Worm (Caenorhabditis elegans) whole organism, L2 larva: ENCODE data around the gene C06E7.88.

ENCODE experiments used
- R02D3.7 ChIP-seq: fragments of 150-350 bp; optimal IDR thresholded peaks from 2 replicates; lab custom pipeline; 2014; ENCODE audit warnings: missing biosample characterization, missing genetic modification characterization
- Y55F3AM.14 ChIP-seq: fragments of 200-800 bp; sonication (Bioruptor generic); optimal IDR thresholded peaks from 2 replicates; lab custom pipeline; 2018; ENCODE audit warnings: mild to moderate bottlenecking, missing genetic modification characterization, missing compliant biosample characterization
- aly-2 ChIP-seq: fragments of 150-350 bp; optimal IDR thresholded peaks from 2 replicates; lab custom pipeline; 2014; ENCODE audit warnings: missing biosample characterization, missing genetic modification characterization
- fos-1 ChIP-seq: fragments of 150-350 bp; optimal IDR thresholded peaks from 2 replicates; lab custom pipeline; 2014; ENCODE audit warnings: missing biosample characterization, missing genetic modification characterization
- lin-13 ChIP-seq: fragments of 150-350 bp; optimal IDR thresholded peaks from 2 replicates; lab custom pipeline; 2014; ENCODE audit warnings: missing biosample characterization, missing genetic modification reagents, missing genetic modification characterization
- lin-39 ChIP-seq: fragments of 150-350 bp; optimal IDR thresholded peaks from 2 replicates; lab custom pipeline; 2014; ENCODE audit warnings: missing biosample characterization, missing genetic modification reagents, missing genetic modification characterization
- nhr-10 ChIP-seq: sonication (generic microtip); optimal IDR thresholded peaks from 2 replicates; lab custom pipeline; 2017; ENCODE audit warnings: missing biosample characterization, missing genetic modification characterization
- nhr-12 ChIP-seq: fragments of 150-350 bp; optimal IDR thresholded peaks from 2 replicates; lab custom pipeline; 2014; ENCODE audit warnings: missing biosample characterization, missing genetic modification characterization
- nhr-23 ChIP-seq: fragments of 150-350 bp; optimal IDR thresholded peaks from 2 replicates; lab custom pipeline; 2014; ENCODE audit warnings: missing biosample characterization, missing genetic modification reagents, missing genetic modification characterization
- peb-1 ChIP-seq: fragments of 150-350 bp; optimal IDR thresholded peaks from 2 replicates; lab custom pipeline; 2014; ENCODE audit warnings: missing biosample characterization, missing genetic modification characterization
- snpc-4 ChIP-seq: fragments of 150-350 bp; optimal IDR thresholded peaks from 2 replicates; lab custom pipeline; 2014; ENCODE audit warnings: missing biosample characterization, missing genetic modification characterization
- unc-55 ChIP-seq: fragments of 150-350 bp; sonication (generic microtip); optimal IDR thresholded peaks from 3 replicates; lab custom pipeline; 2014; ENCODE audit warnings: missing biosample characterization, missing genetic modification reagents, missing genetic modification characterization
- unc-62 ChIP-seq: fragments of 150-350 bp; optimal IDR thresholded peaks from 2 replicates; lab custom pipeline; 2014; ENCODE audit warnings: missing biosample characterization, missing genetic modification reagents, missing genetic modification characterization
- zag-1 ChIP-seq: fragments of 150-350 bp; optimal IDR thresholded peaks from 2 replicates; lab custom pipeline; 2014; ENCODE audit warnings: missing biosample characterization, missing genetic modification characterization

ce11 chrIV:5869354-5869753 lies 2.3 kb upstream of the C06E7.88 start:
- no peak for TF ChIP-seq unc-62 (GFP tag; lab: Kevin White, UChicago)
- TF ChIP-seq peb-1 (tag; lab: Kevin White, UChicago), result no peak
- no peak for TF ChIP-seq lin-13
- TF ChIP-seq snpc-4 (tag; lab: Kevin White, UChicago), result no peak
- no peak for TF ChIP-seq R02D3.7 (tag; lab: Kevin White, UChicago)
- TF ChIP-seq fos-1, result no peak
- TF ChIP-seq aly-2 (tag; lab: Kevin White, UChicago), result no peak
- TF ChIP-seq unc-55 (GFP tag; lab: Kevin White, UChicago), result no peak
- TF ChIP-seq Y55F3AM.14 (GFP tag; lab: Kevin White, UChicago), result no peak
- no peak for TF ChIP-seq nhr-23 (tag; lab: Kevin White, UChicago)
- TF ChIP-seq zag-1 (tag; lab: Kevin White, UChicago), result no peak
- TF ChIP-seq nhr-12, result no peak
- no peak for TF ChIP-seq nhr-10 (tag; lab: Kevin White, UChicago)
- no peak for TF ChIP-seq lin-39 (tag; lab: Kevin White, UChicago)
